Worm (Caenorhabditis elegans) whole organism, L3 larva: ENCODE data around the gene ZK632.10.
A peak's percentile ranks its signal among the peaks of the same experiment; 100 is the strongest.

Experiments used
- R02D3.7 ChIP-seq: fragments of 150-350 bp; optimal IDR thresholded peaks from 2 replicates; lab custom pipeline; 2014; ENCODE audit warnings: missing biosample characterization, missing genetic modification characterization
- ZK546.5 ChIP-seq: sonication (generic microtip); optimal IDR thresholded peaks from 2 replicates; lab custom pipeline; 2017; ENCODE audit warnings: missing biosample characterization, missing genetic modification characterization
- aly-2 ChIP-seq: fragments of 150-350 bp; optimal IDR thresholded peaks from 2 replicates; lab custom pipeline; 2014; ENCODE audit warnings: missing biosample characterization, missing genetic modification characterization
- ama-1 ChIP-seq: fragments of 150-350 bp; optimal IDR thresholded peaks from 2 replicates; lab custom pipeline; 2018
- ceh-9 ChIP-seq: sonication (generic microtip); optimal IDR thresholded peaks from 2 replicates; lab custom pipeline; 2018; ENCODE audit warnings: missing biosample characterization, missing genetic modification characterization
- egl-27 ChIP-seq: sonication (generic microtip); optimal IDR thresholded peaks from 4 replicates; lab custom pipeline; 2017; ENCODE audit warnings: missing biosample characterization, missing genetic modification reagents, missing genetic modification characterization
- elt-1 ChIP-seq: fragments of 150-350 bp; optimal IDR thresholded peaks from 2 replicates; lab custom pipeline; 2014; ENCODE audit warnings: missing biosample characterization, missing genetic modification characterization
- elt-2 ChIP-seq: sonication (generic microtip); optimal IDR thresholded peaks from 2 replicates; lab custom pipeline; 2016; ENCODE audit warnings: missing genetic modification reagents, mild to moderate bottlenecking, missing genetic modification characterization, missing compliant biosample characterization
- elt-3 ChIP-seq, 3 experiments: fragments of 150-350 bp in 1 of 3; sonication (generic microtip) in 2 of 3; optimal IDR thresholded peaks; 2 replicates in 2 of 3; 4 replicates in 1 of 3; lab custom pipeline; 2014 to 2017; ENCODE audit warnings: missing biosample characterization in 3 of 3, missing genetic modification characterization in 3 of 3
- eor-1 ChIP-seq, 2 experiments: fragments of 150-350 bp; optimal IDR thresholded peaks; 2 replicates each; lab custom pipeline; 2014 to 2018; ENCODE audit warnings: missing biosample characterization in 2 of 2, missing genetic modification characterization in 2 of 2
- hmg-11 ChIP-seq: sonication (generic microtip); optimal IDR thresholded peaks from 2 replicates; lab custom pipeline; 2016; ENCODE audit warnings: missing genetic modification characterization, missing compliant biosample characterization
- jun-1 ChIP-seq: fragments of 150-350 bp; optimal IDR thresholded peaks from 2 replicates; lab custom pipeline; 2014; ENCODE audit warnings: missing biosample characterization, missing genetic modification reagents, missing genetic modification characterization
- lin-15B ChIP-seq: fragments of 150-350 bp; optimal IDR thresholded peaks from 2 replicates; lab custom pipeline; 2014; ENCODE audit warnings: missing biosample characterization, missing genetic modification characterization
- lin-39 ChIP-seq: fragments of 150-350 bp; optimal IDR thresholded peaks from 2 replicates; lab custom pipeline; 2018; ENCODE audit warnings: missing biosample characterization, missing genetic modification reagents, missing genetic modification characterization
- lsy-12 ChIP-seq: sonication (generic microtip); optimal IDR thresholded peaks from 2 replicates; lab custom pipeline; 2016; ENCODE audit warnings: mild to moderate bottlenecking, missing genetic modification characterization, missing compliant biosample characterization
- mdl-1 ChIP-seq: fragments of 150-350 bp; optimal IDR thresholded peaks from 2 replicates; lab custom pipeline; 2014; ENCODE audit warnings: missing biosample characterization, missing genetic modification characterization
- mml-1 ChIP-seq: fragments of 150-350 bp; sonication (generic microtip); optimal IDR thresholded peaks from 3 replicates; lab custom pipeline; 2014; ENCODE audit warnings: missing biosample characterization, missing genetic modification characterization
- nfya-1 ChIP-seq: sonication (generic microtip); optimal IDR thresholded peaks from 2 replicates; lab custom pipeline; 2017; ENCODE audit warnings: missing genetic modification characterization, mild to moderate bottlenecking, missing compliant biosample characterization, antibody characterized with exemption, moderate library complexity; ENCODE audit not compliant: insufficient read depth
- nhr-11 ChIP-seq: fragments of 150-350 bp; optimal IDR thresholded peaks from 2 replicates; lab custom pipeline; 2014; ENCODE audit warnings: missing biosample characterization, missing genetic modification characterization
- nhr-12 ChIP-seq: fragments of 150-350 bp; optimal IDR thresholded peaks from 2 replicates; lab custom pipeline; 2014; ENCODE audit warnings: missing biosample characterization, missing genetic modification characterization
- nhr-23 ChIP-seq: fragments of 150-350 bp; optimal IDR thresholded peaks from 2 replicates; lab custom pipeline; 2014; ENCODE audit warnings: missing biosample characterization, missing genetic modification reagents, missing genetic modification characterization
- nhr-25 ChIP-seq: sonication (generic microtip); optimal IDR thresholded peaks from 2 replicates; lab custom pipeline; 2017; ENCODE audit warnings: missing biosample characterization, missing genetic modification characterization
- nhr-28 ChIP-seq: fragments of 150-350 bp; optimal IDR thresholded peaks from 2 replicates; lab custom pipeline; 2014; ENCODE audit warnings: missing biosample characterization, missing genetic modification characterization
- nhr-43 ChIP-seq: sonication (generic microtip); optimal IDR thresholded peaks from 2 replicates; lab custom pipeline; 2016; ENCODE audit warnings: mild to moderate bottlenecking, missing genetic modification characterization, missing compliant biosample characterization; ENCODE audit not compliant: poor library complexity, severe bottlenecking
- nhr-67 ChIP-seq: fragments of 150-350 bp; optimal IDR thresholded peaks from 2 replicates; lab custom pipeline; 2014; ENCODE audit warnings: missing biosample characterization, missing genetic modification characterization
- pha-4 ChIP-seq: fragments of 150-350 bp; optimal IDR thresholded peaks from 2 replicates; lab custom pipeline; 2014; ENCODE audit warnings: missing biosample characterization, missing genetic modification reagents, missing genetic modification characterization
- pqm-1 ChIP-seq: fragments of 150-350 bp; optimal IDR thresholded peaks from 2 replicates; lab custom pipeline; 2017; ENCODE audit warnings: missing biosample characterization, missing genetic modification characterization, inconsistent platforms
- skn-1 ChIP-seq: fragments of 150-350 bp; optimal IDR thresholded peaks from 2 replicates; lab custom pipeline; 2014; ENCODE audit warnings: missing biosample characterization, missing genetic modification characterization
- snpc-4 ChIP-seq: fragments of 150-350 bp; optimal IDR thresholded peaks from 2 replicates; lab custom pipeline; 2014; ENCODE audit warnings: missing biosample characterization, missing genetic modification characterization
- unc-39 ChIP-seq: sonication (generic microtip); optimal IDR thresholded peaks from 4 replicates; lab custom pipeline; 2017; ENCODE audit warnings: missing biosample characterization, missing genetic modification characterization
- zag-1 ChIP-seq: fragments of 150-350 bp; optimal IDR thresholded peaks from 2 replicates; lab custom pipeline; 2014; ENCODE audit warnings: missing biosample characterization, missing genetic modification characterization
- ztf-4 ChIP-seq: fragments of 150-350 bp; optimal IDR thresholded peaks from 2 replicates; lab custom pipeline; 2014; ENCODE audit warnings: missing biosample characterization, missing genetic modification characterization

ZK632.10 gene

ce11 chrIII:9846093-9846492 is 18.6 kb upstream of the ZK632.10 start, which contains the start of gene K11H3.2:
TSS of gene K11H3.2 (plus strand) at chrIII:9846393.
- no peak for TF ChIP-seq skn-1 (tag; lab: Kevin White, UChicago)
- TF ChIP-seq eor-1 (tag; optimal IDR thresholded peaks at IDR 0.05; lab: Kevin White, UChicago), result no peak
- TF ChIP-seq unc-39 (tag; lab: Kevin White, UChicago), result no peak
- no peak for TF ChIP-seq ceh-9 (tag; lab: Kevin White, UChicago)
- TF ChIP-seq nhr-28 (tag; lab: Kevin White, UChicago), result no peak
- TF ChIP-seq elt-1, result no peak
- TF ChIP-seq mml-1, result no peak
- no peak for TF ChIP-seq ztf-4 (tag; lab: Kevin White, UChicago)
- TF ChIP-seq pha-4 (tag; lab: Kevin White, UChicago), result no peak
- no peak for TF ChIP-seq pqm-1 (tag; lab: Kevin White, UChicago)
- no peak for TF ChIP-seq lin-15B (tag; lab: Kevin White, UChicago)
- TF ChIP-seq nhr-12, result no peak
- no peak for TF ChIP-seq hmg-11 (tag; lab: Kevin White, UChicago)
- TF ChIP-seq nhr-11 (tag; lab: Kevin White, UChicago), result no peak
- no peak for TF ChIP-seq elt-3 (tag; optimal IDR thresholded peaks at IDR 0.05; lab: Kevin White, UChicago)

- TF ChIP-seq unc-39 (tag; lab: Kevin White, UChicago) (no peak), nhr-12 (no peak), hmg-11 (tag; lab: Kevin White, UChicago) (no peak), nfya-1 (no peak), ZK546.5 (tag; lab: Kevin White, UChicago) (no peak), R02D3.7 (tag; lab: Kevin White, UChicago) (no peak)
Observed at ce11 chrIII:9843715-9844114, 16.2 kb upstream of the ZK632.10 start, which contains the start of gene K11H3.5. TSS of gene K11H3.5 (plus strand) at chrIII:9843768.

- TF ChIP-seq egl-27, result no peak
Observed at ce11 chrIII:9834888-9835287, 7.4 kb upstream of the ZK632.10 start, which contains the start of gene K11H3.8. TSS of gene K11H3.8 (plus strand) at chrIII:9835188.

- TF ChIP-seq aly-2 (tag; lab: Kevin White, UChicago), result no peak
- no peak for TF ChIP-seq nhr-23 (tag; lab: Kevin White, UChicago)
- no peak for TF ChIP-seq mml-1
Observed at ce11 chrIII:9832569-9832968, 5.0 kb upstream of the ZK632.10 start.

- peak; percentile 39 for TF ChIP-seq pha-4 (tag; lab: Kevin White, UChicago)
- TF ChIP-seq nhr-43 (tag; lab: Kevin White, UChicago), result no peak
Observed at ce11 chrIII:9830502-9830901, 3.0 kb upstream of the ZK632.10 start, which contains the start of gene ZK632.12. TSS of gene ZK632.12 (plus strand) at chrIII:9830802.

ce11 chrIII:9826005-9826404 is 1.5 kb downstream of the ZK632.10 start:
- no peak for TF ChIP-seq nhr-67 (tag; lab: Kevin White, UChicago)
- TF ChIP-seq ama-1, result peak; percentile 93
- TF ChIP-seq lin-39, result peak; percentile 36
- peak; percentile 11 for TF ChIP-seq nhr-43 (tag; lab: Kevin White, UChicago)
- no peak for TF ChIP-seq nhr-12
- TF ChIP-seq elt-3 (tag; optimal IDR thresholded peaks at IDR 0.05; lab: Kevin White, UChicago), result no peak
- no peak for TF ChIP-seq zag-1
- no peak for TF ChIP-seq unc-39 (tag; lab: Kevin White, UChicago)
- TF ChIP-seq aly-2 (tag; lab: Kevin White, UChicago), result no peak
- TF ChIP-seq hmg-11 (tag; lab: Kevin White, UChicago), result peak; percentile 2
- TF ChIP-seq nhr-23 (tag; lab: Kevin White, UChicago), result no peak
- peak; percentile 16 for TF ChIP-seq snpc-4 (tag; lab: Kevin White, UChicago)
- no peak for TF ChIP-seq nhr-25 (tag; lab: Kevin White, UChicago)
- TF ChIP-seq pha-4 (tag; lab: Kevin White, UChicago), result peak; percentile 89
- TF ChIP-seq skn-1 (tag; lab: Kevin White, UChicago), result peak; percentile 3
- TF ChIP-seq jun-1 (tag; lab: Kevin White, UChicago), result peak; percentile 62
- no peak for TF ChIP-seq mdl-1 (tag; lab: Kevin White, UChicago)
- peak; percentile 28 for TF ChIP-seq lsy-12 (tag; lab: Kevin White, UChicago)
- TF ChIP-seq pqm-1 (tag; lab: Kevin White, UChicago), result peak; percentile 7
- TF ChIP-seq lin-15B (tag; lab: Kevin White, UChicago), result peak; percentile 11
- peak; percentile 56 for TF ChIP-seq nfya-1
- TF ChIP-seq nhr-28 (tag; lab: Kevin White, UChicago), result no peak
- peak; percentile 27 for TF ChIP-seq elt-2 (tag; lab: Kevin White, UChicago)
- no peak for TF ChIP-seq mml-1
- no peak for TF ChIP-seq nhr-11 (tag; lab: Kevin White, UChicago)
